Fruit fly (Drosophila melanogaster) S2 (cell line): ENCODE data around the gene Upf2.

Experiments
- CG8478 ChIP-seq: fragments of >200 bp; optimal IDR thresholded peaks from 2 replicates; lab custom pipeline; 2018
- CTCF ChIP-seq, 2 experiments: fragments of >200 bp; optimal IDR thresholded peaks; 2 replicates each; lab custom pipeline; 2018

DNA sequence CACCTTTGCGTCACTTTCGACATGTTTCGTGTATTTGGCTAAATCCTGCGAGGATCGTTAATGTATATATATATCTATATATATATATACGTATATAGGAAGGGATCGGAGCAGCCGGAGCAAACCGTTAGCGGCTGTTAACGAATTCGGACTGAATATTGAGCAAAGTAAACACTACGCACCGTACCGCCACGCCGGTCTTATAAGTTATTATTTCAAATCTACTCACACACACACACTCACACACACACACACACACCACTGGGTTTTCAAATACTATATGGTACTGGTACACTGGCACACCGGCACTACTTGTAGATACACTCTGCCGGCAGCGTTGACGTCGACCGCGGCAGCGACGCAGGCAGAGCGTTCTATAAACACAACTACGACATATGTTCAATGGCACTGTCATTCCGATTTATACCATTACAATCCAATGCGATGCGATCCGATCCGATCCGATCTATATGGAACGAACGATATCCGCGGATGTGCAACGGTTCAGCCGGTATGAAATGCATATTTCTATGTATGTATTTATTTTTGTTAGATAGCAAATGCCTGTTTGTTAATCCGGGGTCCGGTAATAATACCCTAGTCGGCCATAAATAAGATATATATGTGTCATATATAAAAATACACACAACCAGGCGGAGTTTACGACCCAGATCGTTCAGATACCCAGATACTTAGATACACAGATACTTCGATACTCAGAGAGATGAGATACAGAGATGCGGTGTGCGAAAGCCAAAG, 6.3 kb upstream of the Upf2 start, which contains the start of gene Ldsdh1:
- TF ChIP-seq CG8478 (lab: Kevin White, UChicago), result no peak
- TF ChIP-seq CTCF (optimal IDR thresholded peaks at IDR 0.05; lab: Kevin White, UChicago), result no peak
